Worm (Caenorhabditis elegans): Measurements from ENCODE around the gene C15B12.3.

DNA sequence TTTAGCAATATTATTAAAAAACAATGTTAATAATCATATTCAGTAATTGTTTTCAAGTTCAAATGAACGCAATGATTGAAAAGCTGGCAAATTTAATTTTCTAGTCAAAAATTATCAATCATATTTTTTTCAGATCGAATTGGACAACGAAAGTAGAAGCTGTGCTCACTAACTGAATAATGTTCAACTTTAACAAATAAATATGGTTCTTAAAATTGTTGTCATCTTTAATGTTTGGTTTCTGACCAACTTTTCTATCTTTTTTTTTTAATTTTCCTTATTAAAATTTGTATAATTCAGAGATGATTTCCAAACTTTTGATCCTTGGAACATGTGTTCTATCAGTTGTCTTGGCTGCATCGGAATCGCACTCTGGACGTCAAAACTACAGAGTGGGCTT, 44.6 kb upstream of the C15B12.3 start, which contains the start of gene ttr-35:
- TF ChIP-seq lir-1 (GFP tag; conservative IDR thresholded peaks at IDR 0.05) (no peak), hlh-26 (GFP tag; conservative IDR thresholded peaks at IDR 0.05) (no peak), pbrm-1 (GFP tag; IDR thresholded peaks at IDR 0.05) (no peak), ztf-3 (GFP tag; optimal IDR thresholded peaks at IDR 0.05) (no peak), nfya-2 (GFP tag; IDR thresholded peaks at IDR 0.05) (no peak), unc-62 (GFP tag; optimal IDR thresholded peaks at IDR 0.05) (no peak), tbx-9 (tag; optimal IDR thresholded peaks at IDR 0.05; ENCODE audit: borderline replicate concordance) (no peak), T26A5.8 (tag; optimal IDR thresholded peaks at IDR 0.05) (no peak), zim-3 (tag; optimal IDR thresholded peaks at IDR 0.05) (no peak), rpc-1 (optimal IDR thresholded peaks at IDR 0.05) (no peak), rpc-1 (tag; optimal IDR thresholded peaks at IDR 0.05) (no peak), C06A6.2 (GFP tag; conservative IDR thresholded peaks at IDR 0.05) (no peak)

All from whole organism, young adult.